Worm (Caenorhabditis elegans): Measurements from ENCODE around the gene Y119D3B.21.

DNA sequence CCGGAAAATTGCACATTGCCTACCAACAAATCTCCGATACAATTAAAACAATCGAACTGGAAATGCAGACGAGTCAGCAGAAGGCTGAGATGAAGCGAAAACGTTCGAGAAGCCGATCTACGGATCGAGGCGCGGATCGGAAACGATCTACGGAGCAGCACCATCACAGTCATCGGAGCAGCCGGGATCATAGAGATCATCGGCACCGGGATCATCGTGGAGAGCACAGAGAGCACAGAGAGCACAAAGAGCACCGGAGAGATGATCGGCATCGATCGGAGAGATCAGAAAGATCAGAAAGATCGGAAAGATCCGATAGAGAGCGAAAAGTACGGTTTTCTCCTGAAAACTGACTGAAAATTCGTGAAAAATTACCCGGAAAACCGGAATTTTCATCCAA lies 9.4 kb upstream of the Y119D3B.21 start:
- no peak for TF ChIP-seq unc-62 (GFP tag; optimal IDR thresholded peaks at IDR 0.05)
- TF ChIP-seq ama-1 (optimal IDR thresholded peaks at IDR 0.05), result no peak
- no peak for TF ChIP-seq nhr-11 (tag; optimal IDR thresholded peaks at IDR 0.05)
- no peak for TF ChIP-seq ceh-8 (GFP tag; optimal IDR thresholded peaks at IDR 0.05)
- TF ChIP-seq elt-2 (tag; optimal IDR thresholded peaks at IDR 0.05), result no peak
- TF ChIP-seq lin-13 (GFP tag; optimal IDR thresholded peaks at IDR 0.05), result no peak
- TF ChIP-seq lsy-2 (tag; optimal IDR thresholded peaks at IDR 0.05), result no peak
- TF ChIP-seq nhr-28 (tag; optimal IDR thresholded peaks at IDR 0.05), result no peak
- TF ChIP-seq ets-5 (GFP tag; IDR thresholded peaks at IDR 0.05), result no peak
- TF ChIP-seq C34B4.2 (tag; optimal IDR thresholded peaks at IDR 0.05), result no peak
- TF ChIP-seq elt-3 (tag; optimal IDR thresholded peaks at IDR 0.05), result no peak

Measured in whole organism, L1 larva.